Worm (Caenorhabditis elegans) whole organism, L1 larva: ENCODE data around the gene Y1A5A.1.

Experiments used
- C16A3.4 ChIP-seq: fragments of 150-350 bp; optimal IDR thresholded peaks from 2 replicates; lab custom pipeline; 2014; ENCODE audit warnings: missing biosample characterization, missing genetic modification characterization
- F16B12.6 ChIP-seq: fragments of 150-350 bp; optimal IDR thresholded peaks from 2 replicates; lab custom pipeline; 2014; ENCODE audit warnings: missing biosample characterization, missing genetic modification characterization
- aha-1 ChIP-seq: fragments of 150-350 bp; optimal IDR thresholded peaks from 2 replicates; lab custom pipeline; 2014; ENCODE audit warnings: missing biosample characterization, missing genetic modification characterization
- alr-1 ChIP-seq: fragments of 200-800 bp; sonication (Bioruptor generic); optimal IDR thresholded peaks from 2 replicates; lab custom pipeline; 2018; ENCODE audit warnings: borderline replicate concordance, mild to moderate bottlenecking, missing genetic modification characterization, missing compliant biosample characterization
- ama-1 ChIP-seq: fragments of 150-350 bp; optimal IDR thresholded peaks from 2 replicates; lab custom pipeline; 2014
- blmp-1 ChIP-seq: fragments of 150-350 bp; optimal IDR thresholded peaks from 2 replicates; lab custom pipeline; 2014; ENCODE audit warnings: missing biosample characterization, missing genetic modification characterization
- ceh-8 ChIP-seq: fragments of 200-800 bp; sonication (Bioruptor generic); optimal IDR thresholded peaks from 2 replicates; lab custom pipeline; 2018; ENCODE audit warnings: mild to moderate bottlenecking, missing genetic modification characterization, moderate library complexity, missing compliant biosample characterization
- ceh-82 ChIP-seq, 3 experiments: fragments of 150-350 bp in 1 of 3; sonication (generic microtip) in 2 of 3; optimal IDR thresholded peaks; 2 replicates each; lab custom pipeline; 2014 to 2017; ENCODE audit warnings: missing biosample characterization in 3 of 3, missing genetic modification characterization in 3 of 3
- ceh-88 ChIP-seq: fragments of 200-800 bp; sonication (Bioruptor generic); IDR thresholded peaks from 2 replicates; pipeline ENCODE4 v1.3.6; 2022; ENCODE audit warnings: missing genetic modification characterization, missing compliant biosample characterization
- efl-1 ChIP-seq, 4 experiments: fragments of 150-350 bp; optimal IDR thresholded peaks in 3 of 4; peaks in 1 of 4; 1 replicate in 1 of 4; 2 replicates in 3 of 4; lab custom pipeline; 2014; ENCODE audit warnings: missing biosample characterization in 2 of 4, missing genetic modification characterization in 2 of 4, missing genetic modification reagents in 2 of 4
- efl-3 ChIP-seq: fragments of 200-800 bp; sonication (Bioruptor generic); optimal IDR thresholded peaks from 2 replicates; lab custom pipeline; 2018; ENCODE audit warnings: mild to moderate bottlenecking, missing genetic modification characterization, missing compliant biosample characterization
- egl-13 ChIP-seq: sonication (generic microtip); optimal IDR thresholded peaks from 2 replicates; lab custom pipeline; 2016; ENCODE audit warnings: missing genotype, missing genetic modification reagents, missing genetic modification characterization, missing compliant biosample characterization
- elt-2 ChIP-seq: sonication (generic microtip); optimal IDR thresholded peaks from 2 replicates; lab custom pipeline; 2016; ENCODE audit warnings: missing genetic modification characterization, mild to moderate bottlenecking, inconsistent platforms, missing compliant biosample characterization, missing genetic modification reagents
- fkh-8 ChIP-seq: sonication (generic microtip); optimal IDR thresholded peaks from 2 replicates; lab custom pipeline; 2016; ENCODE audit warnings: mild to moderate bottlenecking, missing genetic modification characterization, missing compliant biosample characterization
- fos-1 ChIP-seq: fragments of 150-350 bp; optimal IDR thresholded peaks from 2 replicates; lab custom pipeline; 2014; ENCODE audit warnings: missing biosample characterization, missing genetic modification characterization
- grh-1 ChIP-seq: fragments of 200-800 bp; sonication (Bioruptor generic); IDR thresholded peaks from 2 replicates; pipeline ENCODE4 v1.3.6; 2022; ENCODE audit warnings: missing genetic modification reagents, missing genetic modification characterization, missing compliant biosample characterization
- hlh-4 ChIP-seq: sonication (generic microtip); optimal IDR thresholded peaks from 2 replicates; lab custom pipeline; 2016; ENCODE audit warnings: mild to moderate bottlenecking, missing genetic modification characterization, missing compliant biosample characterization
- hpl-2 ChIP-seq: fragments of 150-350 bp; optimal IDR thresholded peaks from 2 replicates; lab custom pipeline; 2014; ENCODE audit warnings: missing biosample characterization, missing genetic modification reagents, missing genetic modification characterization
- irx-1 ChIP-seq: sonication (generic microtip); optimal IDR thresholded peaks from 2 replicates; lab custom pipeline; 2016; ENCODE audit warnings: missing genetic modification characterization, missing compliant biosample characterization
- isw-1 ChIP-seq: fragments of 200-800 bp; sonication (Bioruptor generic); IDR thresholded peaks from 2 replicates; pipeline ENCODE4 v1.3.6; 2022; ENCODE audit warnings: missing genetic modification characterization, missing compliant biosample characterization
- lin-14 ChIP-seq: fragments of 200-800 bp; sonication (Bioruptor generic); optimal IDR thresholded peaks from 2 replicates; lab custom pipeline; 2018; ENCODE audit warnings: mild to moderate bottlenecking, missing genetic modification characterization, moderate library complexity, missing compliant biosample characterization
- lin-35 ChIP-seq, 2 experiments: fragments of 150-350 bp; optimal IDR thresholded peaks; 2 replicates each; lab custom pipeline; 2014; ENCODE audit warnings: missing biosample characterization in 2 of 2, missing genetic modification characterization in 2 of 2, missing genetic modification reagents in 2 of 2
- lin-39 ChIP-seq: fragments of 150-350 bp; optimal IDR thresholded peaks from 2 replicates; lab custom pipeline; 2014; ENCODE audit warnings: missing biosample characterization, missing genetic modification reagents, missing genetic modification characterization
- mab-9 ChIP-seq: fragments of 200-800 bp; sonication (Bioruptor generic); IDR thresholded peaks from 2 replicates; pipeline ENCODE4 v1.3.6; 2022; ENCODE audit warnings: missing genetic modification reagents, missing genetic modification characterization, missing compliant biosample characterization
- mdl-1 ChIP-seq, 2 experiments: fragments of 150-350 bp; optimal IDR thresholded peaks; 2 replicates each; lab custom pipeline; 2014 to 2017; ENCODE audit warnings: missing biosample characterization in 2 of 2, missing genetic modification characterization in 2 of 2, inconsistent platforms in 1 of 2
- mep-1 ChIP-seq: fragments of 150-350 bp; optimal IDR thresholded peaks from 2 replicates; lab custom pipeline; 2014; ENCODE audit warnings: missing biosample characterization, missing genetic modification characterization
- nhr-11 ChIP-seq: fragments of 150-350 bp; optimal IDR thresholded peaks from 2 replicates; lab custom pipeline; 2014; ENCODE audit warnings: missing biosample characterization, missing genetic modification characterization
- nhr-12 ChIP-seq: sonication (generic microtip); optimal IDR thresholded peaks from 2 replicates; lab custom pipeline; 2017; ENCODE audit warnings: missing biosample characterization, missing genetic modification characterization
- nhr-19 ChIP-seq: fragments of 200-800 bp; sonication (Bioruptor generic); conservative IDR thresholded peaks from 2 replicates; pipeline ENCODE4 v1.3.6; 2022; ENCODE audit warnings: missing genetic modification characterization, missing compliant biosample characterization
- nhr-237 ChIP-seq: fragments of 150-350 bp; optimal IDR thresholded peaks from 2 replicates; lab custom pipeline; 2014; ENCODE audit warnings: missing biosample characterization, missing genetic modification characterization
- nhr-28 ChIP-seq: fragments of 150-350 bp; optimal IDR thresholded peaks from 2 replicates; lab custom pipeline; 2014; ENCODE audit warnings: missing biosample characterization, missing genetic modification characterization
- nhr-47 ChIP-seq: sonication (generic microtip); optimal IDR thresholded peaks from 2 replicates; lab custom pipeline; 2016; ENCODE audit warnings: mild to moderate bottlenecking, missing genetic modification characterization, moderate library complexity, missing compliant biosample characterization
- nhr-71 ChIP-seq: sonication (generic microtip); optimal IDR thresholded peaks from 2 replicates; lab custom pipeline; 2016; ENCODE audit warnings: mild to moderate bottlenecking, missing genetic modification characterization, moderate library complexity, missing compliant biosample characterization
- nhr-76 ChIP-seq: sonication (generic microtip); optimal IDR thresholded peaks from 2 replicates; lab custom pipeline; 2017; ENCODE audit warnings: missing biosample characterization, missing genetic modification characterization
- nhr-77 ChIP-seq: fragments of 150-350 bp; optimal IDR thresholded peaks from 2 replicates; lab custom pipeline; 2014; ENCODE audit warnings: missing biosample characterization, missing genetic modification characterization
- nhr-85 ChIP-seq: sonication (generic microtip); peaks from one replicate; lab custom pipeline; 2016; ENCODE audit warnings: missing genetic modification characterization, inconsistent platforms, missing compliant biosample characterization
- nhr-90 ChIP-seq: sonication (generic microtip); optimal IDR thresholded peaks from 2 replicates; lab custom pipeline; 2016; ENCODE audit warnings: mild to moderate bottlenecking, missing genetic modification characterization, missing compliant biosample characterization; ENCODE audit not compliant: poor library complexity
- pax-3 ChIP-seq: fragments of 200-800 bp; sonication (Bioruptor generic); optimal IDR thresholded peaks from 2 replicates; lab custom pipeline; 2018; ENCODE audit warnings: mild to moderate bottlenecking, missing genetic modification characterization, moderate library complexity, missing compliant biosample characterization
- pqm-1 ChIP-seq: sonication (generic microtip); optimal IDR thresholded peaks from 3 replicates; lab custom pipeline; 2017; ENCODE audit warnings: missing biosample characterization, missing genetic modification characterization
- rnt-1 ChIP-seq: sonication (generic microtip); optimal IDR thresholded peaks from 2 replicates; lab custom pipeline; 2016; ENCODE audit warnings: mild to moderate bottlenecking, missing genetic modification characterization, moderate library complexity, missing compliant biosample characterization
- skn-1 ChIP-seq: fragments of 150-350 bp; optimal IDR thresholded peaks from 2 replicates; lab custom pipeline; 2014; ENCODE audit warnings: missing biosample characterization, missing genetic modification characterization
- snpc-4 ChIP-seq: fragments of 150-350 bp; optimal IDR thresholded peaks from 2 replicates; lab custom pipeline; 2014; ENCODE audit warnings: missing biosample characterization, missing genetic modification characterization
- snu-23 ChIP-seq: sonication (generic microtip); optimal IDR thresholded peaks from 2 replicates; lab custom pipeline; 2016; ENCODE audit warnings: missing genetic modification characterization, missing compliant biosample characterization
- sox-4 ChIP-seq: sonication (generic microtip); optimal IDR thresholded peaks from 2 replicates; lab custom pipeline; 2016; ENCODE audit warnings: missing genetic modification characterization, missing compliant biosample characterization
- sptf-1 ChIP-seq: fragments of 150-350 bp; optimal IDR thresholded peaks from 2 replicates; lab custom pipeline; 2014; ENCODE audit warnings: missing biosample characterization, missing genetic modification characterization
- sup-37 ChIP-seq: fragments of 200-800 bp; sonication (Bioruptor generic); optimal IDR thresholded peaks from 2 replicates; lab custom pipeline; 2018; ENCODE audit warnings: mild to moderate bottlenecking, missing genetic modification characterization, missing compliant biosample characterization
- tbx-2 ChIP-seq: sonication (generic microtip); optimal IDR thresholded peaks from 2 replicates; lab custom pipeline; 2016; ENCODE audit warnings: missing genetic modification characterization, missing compliant biosample characterization
- tlp-1 ChIP-seq: fragments of 150-350 bp; optimal IDR thresholded peaks from 2 replicates; lab custom pipeline; 2014; ENCODE audit warnings: missing biosample characterization, missing genetic modification characterization
- unc-130 ChIP-seq: fragments of 150-350 bp; optimal IDR thresholded peaks from 2 replicates; lab custom pipeline; 2017; ENCODE audit warnings: missing biosample characterization, missing genetic modification characterization, inconsistent platforms
- unc-30 ChIP-seq: sonication (generic microtip); optimal IDR thresholded peaks from 2 replicates; lab custom pipeline; 2017; ENCODE audit warnings: missing biosample characterization, missing genetic modification characterization
- unc-62 ChIP-seq: fragments of 150-350 bp; optimal IDR thresholded peaks from 2 replicates; lab custom pipeline; 2014; ENCODE audit warnings: missing biosample characterization, missing genetic modification reagents, missing genetic modification characterization
- unc-86 ChIP-seq: sonication (generic microtip); optimal IDR thresholded peaks from 2 replicates; lab custom pipeline; 2016; ENCODE audit warnings: missing genetic modification characterization, missing compliant biosample characterization
- unc-98 ChIP-seq: fragments of 200-800 bp; sonication (Bioruptor generic); IDR thresholded peaks from 2 replicates; pipeline ENCODE4 v1.3.6; 2022; ENCODE audit warnings: missing genetic modification characterization, missing compliant biosample characterization
- xbp-1 ChIP-seq: sonication (generic microtip); optimal IDR thresholded peaks from 2 replicates; lab custom pipeline; 2016; ENCODE audit warnings: missing genetic modification characterization, missing compliant biosample characterization
- ztf-11 ChIP-seq, 2 experiments: sonication (generic microtip); optimal IDR thresholded peaks; 2 replicates each; lab custom pipeline; 2016 to 2017; ENCODE audit warnings: missing genetic modification characterization in 2 of 2, missing biosample characterization in 1 of 2, missing compliant biosample characterization in 1 of 2

The Y1A5A.1 gene

ce11 chrIII:3952058-3952457 is 34.4 kb downstream of the Y1A5A.1 start (continued):
- no peak for TF ChIP-seq nhr-76 (tag; lab: Kevin White, UChicago)
- no peak for TF ChIP-seq hlh-4
- TF ChIP-seq egl-13 (tag; lab: Kevin White, UChicago), result no peak
- no peak for TF ChIP-seq unc-98 (GFP tag; lab: Robert Waterston, UW)
- no peak for TF ChIP-seq ztf-11 (tag; optimal IDR thresholded peaks at IDR 0.05; lab: Kevin White, UChicago)
- no peak for TF ChIP-seq nhr-71 (tag; lab: Kevin White, UChicago)
- no peak for TF ChIP-seq nhr-237
- TF ChIP-seq xbp-1 (tag; lab: Kevin White, UChicago), result no peak
- TF ChIP-seq sup-37, result no peak
- no peak for TF ChIP-seq alr-1 (tag; lab: Kevin White, UChicago)
- TF ChIP-seq blmp-1 (tag; lab: Kevin White, UChicago), result peak; percentile 91
- no peak for TF ChIP-seq efl-1 (optimal IDR thresholded peaks at IDR 0.05; lab: Kevin White, UChicago)
- TF ChIP-seq efl-1 (GFP tag; optimal IDR thresholded peaks at IDR 0.05 in 1 of 2; lab: Kevin White, UChicago), result no peak
- TF ChIP-seq snu-23, result peak; percentile 11
- no peak for TF ChIP-seq skn-1 (tag; lab: Kevin White, UChicago)
- no peak for TF ChIP-seq sptf-1 (tag; lab: Kevin White, UChicago)
- no peak for TF ChIP-seq pqm-1 (tag; lab: Kevin White, UChicago)
- no peak for TF ChIP-seq nhr-47 (tag; lab: Kevin White, UChicago)
- TF ChIP-seq nhr-19, result no peak
- TF ChIP-seq rnt-1 (tag; lab: Kevin White, UChicago), result no peak
- no peak for TF ChIP-seq unc-86
- no peak for TF ChIP-seq ama-1 (lab: Kevin White, UChicago)
- no peak for TF ChIP-seq hpl-2 (GFP tag; lab: Kevin White, UChicago)
- peak; percentile 28 for TF ChIP-seq C16A3.4 (tag; lab: Kevin White, UChicago)
- TF ChIP-seq ceh-82 (tag; optimal IDR thresholded peaks at IDR 0.05; lab: Kevin White, UChicago), result no peak
- no peak for TF ChIP-seq mab-9 (GFP tag; lab: Robert Waterston, UW)
- no peak for TF ChIP-seq aha-1 (tag; lab: Kevin White, UChicago)
- no peak for TF ChIP-seq nhr-28 (tag; lab: Kevin White, UChicago)
- TF ChIP-seq irx-1, result no peak
- no peak for TF ChIP-seq fkh-8 (tag; lab: Kevin White, UChicago)
- TF ChIP-seq nhr-90, result no peak
- TF ChIP-seq efl-3 (GFP tag; lab: Kevin White, UChicago), result no peak
- no peak for TF ChIP-seq nhr-85 (tag; lab: Kevin White, UChicago)
- no peak for TF ChIP-seq ceh-8 (GFP tag; lab: Kevin White, UChicago)
- TF ChIP-seq lin-14 (GFP tag; lab: Kevin White, UChicago), result peak; percentile 44
- no peak for TF ChIP-seq unc-62 (GFP tag; lab: Kevin White, UChicago)
- no peak for TF ChIP-seq sox-4 (tag; lab: Kevin White, UChicago)
- no peak for TF ChIP-seq ceh-88 (GFP tag; lab: Robert Waterston, UW)
- TF ChIP-seq elt-2, result no peak
- no peak for TF ChIP-seq tlp-1 (tag; lab: Kevin White, UChicago)
- TF ChIP-seq grh-1 (GFP tag; lab: Robert Waterston, UW), result no peak
- peak; percentile 64 for TF ChIP-seq unc-130 (tag; lab: Kevin White, UChicago)
- TF ChIP-seq fos-1 (tag; lab: Kevin White, UChicago), result no peak
- no peak for TF ChIP-seq tbx-2 (tag; lab: Kevin White, UChicago)
- TF ChIP-seq F16B12.6 (tag; lab: Kevin White, UChicago), result no peak
- TF ChIP-seq nhr-77 (tag; lab: Kevin White, UChicago), result no peak
- TF ChIP-seq mep-1, result peak; percentile 12
- TF ChIP-seq mdl-1 (tag; optimal IDR thresholded peaks at IDR 0.05; lab: Kevin White, UChicago), result peak in 1 of 2 experiments; percentile 30
- no peak for TF ChIP-seq lin-39 (tag; lab: Kevin White, UChicago)
- no peak for TF ChIP-seq pax-3 (tag; lab: Kevin White, UChicago)
- no peak for TF ChIP-seq snpc-4 (tag; lab: Kevin White, UChicago)
- no peak for TF ChIP-seq unc-30 (tag; lab: Kevin White, UChicago)
- no peak for TF ChIP-seq isw-1
- no peak for TF ChIP-seq nhr-11 (tag; lab: Kevin White, UChicago)
- no peak for TF ChIP-seq nhr-12
- TF ChIP-seq lin-35 (GFP tag; optimal IDR thresholded peaks at IDR 0.05; lab: Kevin White, UChicago), result peak in 1 of 2 experiments; percentile 64
